Fruit fly (Drosophila melanogaster) whole organism, wandering third instar larva: Measurements from ENCODE around the gene Ubc7.
A peak's percentile ranks its signal among the peaks of the same experiment; 100 is the strongest.

Experiments
- Abd-B ChIP-seq: fragments of >200 bp; optimal IDR thresholded peaks from 2 replicates; lab custom pipeline; 2017; ENCODE audit warnings: missing biosample characterization, missing genetic modification characterization
- CG9705 ChIP-seq: fragments of 200-800 bp; sonication (Bioruptor generic); optimal IDR thresholded peaks from 2 replicates; lab custom pipeline; 2018; ENCODE audit warnings: missing biosample characterization, mild to moderate bottlenecking, missing genetic modification characterization
- Dfd ChIP-seq: fragments of >200 bp; optimal IDR thresholded peaks from 2 replicates; lab custom pipeline; 2017; ENCODE audit warnings: missing biosample characterization, missing genetic modification characterization
- Jra ChIP-seq: sonication (Bioruptor generic); optimal IDR thresholded peaks from 2 replicates; lab custom pipeline; 2016; ENCODE audit warnings: missing biosample characterization, missing genetic modification characterization
- Mio ChIP-seq: sonication (Bioruptor generic); optimal IDR thresholded peaks from 2 replicates; lab custom pipeline; 2016; ENCODE audit warnings: missing biosample characterization, missing genetic modification characterization
- Myc ChIP-seq: fragments of >200 bp; optimal IDR thresholded peaks from 2 replicates; lab custom pipeline; 2017
- N ChIP-seq: fragments of >200 bp; optimal IDR thresholded peaks from 2 replicates; lab custom pipeline; 2018; ENCODE audit warnings: missing biosample characterization, missing external identifiers, missing genetic modification characterization
- Vsx2 ChIP-seq: fragments of 200-300, 225-300 bp; sonication (Bioruptor generic); optimal IDR thresholded peaks from 2 replicates; lab custom pipeline; 2018; ENCODE audit warnings: missing biosample characterization, missing genetic modification characterization; ENCODE audit not compliant: partially characterized antibody
- dmrt93B ChIP-seq: fragments of 200-800 bp; sonication (Bioruptor generic); optimal IDR thresholded peaks from 2 replicates; lab custom pipeline; 2018; ENCODE audit warnings: missing biosample characterization, mild to moderate bottlenecking, missing genetic modification characterization
- foxo ChIP-seq, 2 experiments: fragments of 200-800 bp; sonication (Bioruptor generic); optimal IDR thresholded peaks; 2 replicates in 1 of 2; 3 replicates in 1 of 2; lab custom pipeline; 2016 to 2017; ENCODE audit warnings: missing biosample characterization in 2 of 2, missing genetic modification characterization in 2 of 2
- h ChIP-seq: fragments of 200-800 bp; sonication (Bioruptor generic); optimal IDR thresholded peaks from 3 replicates; lab custom pipeline; 2016; ENCODE audit warnings: missing biosample characterization, mild to moderate bottlenecking, missing genetic modification characterization
- pan ChIP-seq: fragments of >200 bp; optimal IDR thresholded peaks from 2 replicates; lab custom pipeline; 2017
- usp ChIP-seq: fragments of >200 bp; optimal IDR thresholded peaks from 2 replicates; lab custom pipeline; 2017; ENCODE audit warnings: missing biosample characterization, missing genetic modification characterization

- TF ChIP-seq h (GFP tag; lab: Kevin White, UChicago): no peak
- TF ChIP-seq Dfd: no peak
- no peak for TF ChIP-seq dmrt93B (GFP tag; lab: Kevin White, UChicago)
- TF ChIP-seq usp: no peak
- no peak for TF ChIP-seq CG9705 (GFP tag; lab: Kevin White, UChicago)
- no peak for TF ChIP-seq foxo (GFP tag; optimal IDR thresholded peaks at IDR 0.05; lab: Kevin White, UChicago)
- TF ChIP-seq Jra: peak; percentile 7
- TF ChIP-seq N (GFP tag; lab: Kevin White, UChicago): peak; percentile 14
- TF ChIP-seq Myc (lab: Kevin White, UChicago): no peak
- no peak for TF ChIP-seq Abd-B
- TF ChIP-seq pan (lab: Kevin White, UChicago): no peak
- no peak for TF ChIP-seq Vsx2 (GFP tag; lab: Kevin White, UChicago)
- TF ChIP-seq Mio (GFP tag; lab: Kevin White, UChicago): no peak
These were observed 7.1 kb upstream of the Ubc7 start for dm6 chrX:16586178-16586890.
